Fruit fly (Drosophila melanogaster): ENCODE measurements around the gene S-Lap2.

dm6 chr3L:8623702-8624421, 4.2 kb downstream of the S-Lap2 start, which contains the start of the genes GAPsec and Zasp66:
- no peak for TF ChIP-seq Myb (GFP tag; optimal IDR thresholded peaks at IDR 0.05)
- TF ChIP-seq sob (GFP tag; IDR thresholded peaks at IDR 0.05) = no peak
- no peak for TF ChIP-seq CG8359 (GFP tag; optimal IDR thresholded peaks at IDR 0.05; ENCODE audit: borderline replicate concordance)
- TF ChIP-seq YL-1 (GFP tag; optimal IDR thresholded peaks at IDR 0.05) = no peak
- TF ChIP-seq Dp (GFP tag; optimal IDR thresholded peaks at IDR 0.05) = peak; percentile 90
- TF ChIP-seq h (optimal IDR thresholded peaks at IDR 0.05) = no peak
- TF ChIP-seq CG11456 (GFP tag; IDR thresholded peaks at IDR 0.05) = no peak
- no peak for TF ChIP-seq CG9727 (GFP tag; optimal IDR thresholded peaks at IDR 0.05)
